Fruit fly (Drosophila melanogaster) whole organism, embryonic: ENCODE measurements around the gene Rpn2.

Experiments used
- Bgb ChIP-seq: fragments of 200-800 bp; sonication (Bioruptor generic); IDR thresholded peaks from 2 replicates; pipeline ENCODE4 v1.3.6; 2022; ENCODE audit warnings: missing biosample characterization, missing genetic modification characterization; ENCODE audit not compliant: partially characterized antibody
- Bteb2 ChIP-seq: fragments of 200-800 bp; sonication (Bioruptor generic); optimal IDR thresholded peaks from 2 replicates; lab custom pipeline; 2016; ENCODE audit warnings: missing biosample characterization, missing genetic modification characterization
- CG10366 ChIP-seq: fragments of 200-800 bp; sonication (Bioruptor generic); IDR thresholded peaks from 2 replicates; pipeline ENCODE4 v1.3.6; 2022; ENCODE audit warnings: missing biosample characterization, missing genetic modification characterization
- CG10959 ChIP-seq: fragments of 200-800 bp; sonication (Bioruptor generic); IDR thresholded peaks from 2 replicates; pipeline ENCODE4 v1.3.6; 2022; ENCODE audit warnings: missing biosample characterization, missing genetic modification characterization
- CG11247 ChIP-seq: fragments of 200-800 bp; sonication (Bioruptor generic); IDR thresholded peaks from 2 replicates; pipeline ENCODE4 v1.3.6; 2022; ENCODE audit warnings: missing biosample characterization, missing genetic modification characterization
- CG11560 ChIP-seq: fragments of 200-800 bp; sonication (Bioruptor generic); IDR thresholded peaks from 3 replicates; pipeline ENCODE4 v1.3.6; 2022; ENCODE audit warnings: missing biosample characterization, missing genetic modification characterization
- CG12391 ChIP-seq: fragments of 200-800 bp; sonication (Bioruptor generic); optimal IDR thresholded peaks from 3 replicates; lab custom pipeline; 2018; ENCODE audit warnings: missing biosample characterization, mild to moderate bottlenecking, missing genetic modification characterization, moderate library complexity
- CG13296 ChIP-seq: fragments of 200-800 bp; sonication (Bioruptor generic); optimal IDR thresholded peaks from 3 replicates; lab custom pipeline; 2018; ENCODE audit warnings: missing biosample characterization, mild to moderate bottlenecking, missing genetic modification characterization
- CG13424 ChIP-seq: fragments of 200-800 bp; sonication (Bioruptor generic); optimal IDR thresholded peaks from 2 replicates; lab custom pipeline; 2019; ENCODE audit warnings: missing biosample characterization, mild to moderate bottlenecking, missing genetic modification characterization, moderate library complexity
- CG14441 ChIP-seq: fragments of 200-800 bp; sonication (Bioruptor generic); IDR thresholded peaks from 2 replicates; pipeline ENCODE4 v1.3.6; 2022; ENCODE audit warnings: missing biosample characterization, missing genetic modification characterization
- CG15011 ChIP-seq: fragments of 200-800 bp; sonication (Bioruptor generic); optimal IDR thresholded peaks from 3 replicates; lab custom pipeline; 2018; ENCODE audit warnings: missing biosample characterization, mild to moderate bottlenecking, missing genetic modification characterization
- CG17912 ChIP-seq: fragments of 200-800 bp; sonication (Bioruptor generic); optimal IDR thresholded peaks from 2 replicates; lab custom pipeline; 2018; ENCODE audit warnings: missing biosample characterization, mild to moderate bottlenecking, missing genetic modification characterization
- CG31365 ChIP-seq: fragments of 200-800 bp; sonication (Bioruptor generic); optimal IDR thresholded peaks from 2 replicates; lab custom pipeline; 2018; ENCODE audit warnings: missing biosample characterization, mild to moderate bottlenecking, missing genetic modification characterization
- CG3163 ChIP-seq: fragments of 200-800 bp; sonication (Bioruptor generic); optimal IDR thresholded peaks from 3 replicates; lab custom pipeline; 2016; ENCODE audit warnings: missing biosample characterization, missing genetic modification characterization
- CG32532 ChIP-seq: fragments of 200-800 bp; sonication (Bioruptor generic); IDR thresholded peaks from 2 replicates; pipeline ENCODE4 v1.3.6; 2022; ENCODE audit warnings: missing biosample characterization, missing genetic modification characterization
- CG3281 ChIP-seq: fragments of 200-800 bp; sonication (Bioruptor generic); optimal IDR thresholded peaks from 3 replicates; lab custom pipeline; 2017; ENCODE audit warnings: missing biosample characterization, mild to moderate bottlenecking, missing genetic modification characterization
- CG3726 ChIP-seq: fragments of 200-800 bp; sonication (Bioruptor generic); IDR thresholded peaks from 3 replicates; pipeline ENCODE4, ENCODE4 v1.3.6; 2022; ENCODE audit warnings: missing biosample characterization, missing genetic modification characterization
- CG3995 ChIP-seq: fragments of 200-800 bp; sonication (Bioruptor generic); optimal IDR thresholded peaks from 3 replicates; lab custom pipeline; 2016; ENCODE audit warnings: missing biosample characterization, missing genetic modification characterization
- CG6272 ChIP-seq: fragments of 200-800 bp; sonication (Bioruptor generic); IDR thresholded peaks from 2 replicates; pipeline ENCODE4 v1.3.6; 2022; ENCODE audit warnings: missing biosample characterization, missing genetic modification characterization
- CG6765 ChIP-seq: fragments of 200-800 bp; sonication (Bioruptor generic); optimal IDR thresholded peaks from 3 replicates; lab custom pipeline; 2017; ENCODE audit warnings: missing biosample characterization, mild to moderate bottlenecking, missing genetic modification characterization
- CG6791 ChIP-seq: fragments of 200-800 bp; sonication (Bioruptor generic); IDR thresholded peaks from 3 replicates; pipeline ENCODE4 v1.3.6; 2022; ENCODE audit warnings: missing biosample characterization, missing genetic modification characterization; ENCODE audit not compliant: partially characterized antibody
- CG7556 ChIP-seq: fragments of 200-800 bp; sonication (Bioruptor generic); optimal IDR thresholded peaks from 2 replicates; lab custom pipeline; 2017; ENCODE audit warnings: missing biosample characterization, mild to moderate bottlenecking, missing genetic modification characterization
- CG7987 ChIP-seq: fragments of 200-800 bp; sonication (Bioruptor generic); optimal IDR thresholded peaks from 2 replicates; lab custom pipeline; 2018; ENCODE audit warnings: missing biosample characterization, mild to moderate bottlenecking, missing genetic modification characterization, moderate library complexity
- CG8359 ChIP-seq: fragments of 200-800 bp; sonication (Bioruptor generic); optimal IDR thresholded peaks from 2 replicates; lab custom pipeline; 2017; ENCODE audit warnings: missing biosample characterization, mild to moderate bottlenecking, missing genetic modification characterization, borderline replicate concordance
- CG9609 ChIP-seq: fragments of 200-800 bp; sonication (Bioruptor generic); optimal IDR thresholded peaks from 3 replicates; lab custom pipeline; 2016; ENCODE audit warnings: missing biosample characterization, missing genetic modification characterization
- CG9797 ChIP-seq: fragments of 200-800 bp; sonication (Bioruptor generic); optimal IDR thresholded peaks from 3 replicates; lab custom pipeline; 2018; ENCODE audit warnings: missing biosample characterization, mild to moderate bottlenecking, missing genetic modification characterization
- Fer1 ChIP-seq: fragments of 200-800 bp; sonication (Bioruptor generic); optimal IDR thresholded peaks from 2 replicates; lab custom pipeline; 2017; ENCODE audit warnings: missing biosample characterization, mild to moderate bottlenecking, missing genetic modification characterization
- Hr39 ChIP-seq: fragments of >200 bp; optimal IDR thresholded peaks from 2 replicates; lab custom pipeline; 2017
- Mad ChIP-seq: fragments of 200-800 bp; sonication (Bioruptor generic); optimal IDR thresholded peaks from 2 replicates; lab custom pipeline; 2016; ENCODE audit warnings: missing biosample characterization, missing genetic modification characterization
- Mrtf ChIP-seq: fragments of 200-800 bp; sonication (Bioruptor generic); IDR thresholded peaks from 3 replicates; pipeline ENCODE4 v1.3.6; 2022; ENCODE audit warnings: missing biosample characterization, missing genetic modification characterization
- Side ChIP-seq: fragments of 200-800 bp; sonication (Bioruptor generic); optimal IDR thresholded peaks from 2 replicates; lab custom pipeline; 2016; ENCODE audit warnings: missing biosample characterization, missing genetic modification characterization
- Sin3A ChIP-seq: fragments of >200 bp; optimal IDR thresholded peaks from 2 replicates; lab custom pipeline; 2018
- Vsx1 ChIP-seq: fragments of 200-800 bp; sonication (Bioruptor generic); optimal IDR thresholded peaks from 2 replicates; lab custom pipeline; 2017; ENCODE audit warnings: missing biosample characterization, mild to moderate bottlenecking, missing genetic modification characterization, missing genetic modification reagents
- ab ChIP-seq: fragments of 200-800 bp; sonication (Bioruptor generic); optimal IDR thresholded peaks from 2 replicates; lab custom pipeline; 2016; ENCODE audit warnings: missing biosample characterization, missing genetic modification characterization
- bbx ChIP-seq: fragments of 200-800 bp; sonication (Bioruptor generic); IDR thresholded peaks from 2 replicates; pipeline ENCODE4 v1.3.6; 2022; ENCODE audit warnings: missing biosample characterization, missing genetic modification characterization; ENCODE audit not compliant: partially characterized antibody
- corto ChIP-seq: fragments of 200-800 bp; sonication (Bioruptor generic); optimal IDR thresholded peaks from 2 replicates; lab custom pipeline; 2016; ENCODE audit warnings: missing biosample characterization, mild to moderate bottlenecking, missing genetic modification characterization, moderate library complexity
- crp ChIP-seq, 2 experiments: fragments of 200-800 bp; sonication (Bioruptor generic); optimal IDR thresholded peaks; 2 replicates in 1 of 2; 3 replicates in 1 of 2; lab custom pipeline; 2017; ENCODE audit warnings: missing biosample characterization in 2 of 2, missing genetic modification characterization in 2 of 2, mild to moderate bottlenecking in 1 of 2, moderate library complexity in 1 of 2
- dysf ChIP-seq: fragments of 200-800 bp; sonication (Bioruptor generic); IDR thresholded peaks from 3 replicates; pipeline ENCODE4 v1.3.6; 2022; ENCODE audit warnings: missing biosample characterization, missing genetic modification characterization
- grn ChIP-seq: fragments of 200-800 bp; sonication (Bioruptor generic); optimal IDR thresholded peaks from 3 replicates; lab custom pipeline; 2017; ENCODE audit warnings: missing biosample characterization, missing genetic modification characterization
- ind ChIP-seq: fragments of 200-800 bp; sonication (Bioruptor generic); optimal IDR thresholded peaks from 3 replicates; lab custom pipeline; 2016; ENCODE audit warnings: missing biosample characterization, missing genetic modification characterization
- maf-S ChIP-seq: fragments of 200-800 bp; sonication (Bioruptor generic); optimal IDR thresholded peaks from 2 replicates; lab custom pipeline; 2016; ENCODE audit warnings: missing biosample characterization, missing genetic modification characterization
- mld ChIP-seq: fragments of 200-800 bp; sonication (Bioruptor generic); IDR thresholded peaks from 3 replicates; pipeline ENCODE4 v1.3.6; 2022; ENCODE audit warnings: missing biosample characterization, missing genetic modification characterization; ENCODE audit not compliant: partially characterized antibody
- psq ChIP-seq: fragments of 200-800 bp; sonication (Bioruptor generic); optimal IDR thresholded peaks from 2 replicates; lab custom pipeline; 2017; ENCODE audit warnings: missing biosample characterization, missing genetic modification characterization
- sc ChIP-seq, 3 experiments: fragments of >200 bp in 2 of 3; fragments of 200-800 bp in 1 of 3; sonication (Bioruptor generic) in 1 of 3; optimal IDR thresholded peaks; 2 replicates in 2 of 3; 3 replicates in 1 of 3; lab custom pipeline; 2017; ENCODE audit warnings: mild to moderate bottlenecking in 1 of 3, missing biosample characterization in 1 of 3, missing genetic modification characterization in 1 of 3, missing genetic modification reagents in 1 of 3
- seq ChIP-seq: fragments of 200-800 bp; sonication (Bioruptor generic); IDR thresholded peaks from 2 replicates; pipeline ENCODE4 v1.3.6; 2022; ENCODE audit warnings: missing biosample characterization, missing genetic modification characterization
- sqz ChIP-seq: fragments of 200-800 bp; sonication (Bioruptor generic); optimal IDR thresholded peaks from 3 replicates; lab custom pipeline; 2018; ENCODE audit warnings: missing biosample characterization, mild to moderate bottlenecking, missing genetic modification characterization
- unc-4 ChIP-seq: fragments of 200-800 bp; sonication (Bioruptor generic); IDR thresholded peaks from 2 replicates; pipeline ENCODE4 v1.3.6; 2022; ENCODE audit warnings: missing biosample characterization, missing genetic modification characterization; ENCODE audit not compliant: partially characterized antibody
- zen ChIP-seq: fragments of 200-800 bp; sonication (Bioruptor generic); optimal IDR thresholded peaks from 3 replicates; lab custom pipeline; 2018; ENCODE audit warnings: missing biosample characterization, mild to moderate bottlenecking, missing genetic modification characterization, moderate library complexity

Rpn2 gene

DNA sequence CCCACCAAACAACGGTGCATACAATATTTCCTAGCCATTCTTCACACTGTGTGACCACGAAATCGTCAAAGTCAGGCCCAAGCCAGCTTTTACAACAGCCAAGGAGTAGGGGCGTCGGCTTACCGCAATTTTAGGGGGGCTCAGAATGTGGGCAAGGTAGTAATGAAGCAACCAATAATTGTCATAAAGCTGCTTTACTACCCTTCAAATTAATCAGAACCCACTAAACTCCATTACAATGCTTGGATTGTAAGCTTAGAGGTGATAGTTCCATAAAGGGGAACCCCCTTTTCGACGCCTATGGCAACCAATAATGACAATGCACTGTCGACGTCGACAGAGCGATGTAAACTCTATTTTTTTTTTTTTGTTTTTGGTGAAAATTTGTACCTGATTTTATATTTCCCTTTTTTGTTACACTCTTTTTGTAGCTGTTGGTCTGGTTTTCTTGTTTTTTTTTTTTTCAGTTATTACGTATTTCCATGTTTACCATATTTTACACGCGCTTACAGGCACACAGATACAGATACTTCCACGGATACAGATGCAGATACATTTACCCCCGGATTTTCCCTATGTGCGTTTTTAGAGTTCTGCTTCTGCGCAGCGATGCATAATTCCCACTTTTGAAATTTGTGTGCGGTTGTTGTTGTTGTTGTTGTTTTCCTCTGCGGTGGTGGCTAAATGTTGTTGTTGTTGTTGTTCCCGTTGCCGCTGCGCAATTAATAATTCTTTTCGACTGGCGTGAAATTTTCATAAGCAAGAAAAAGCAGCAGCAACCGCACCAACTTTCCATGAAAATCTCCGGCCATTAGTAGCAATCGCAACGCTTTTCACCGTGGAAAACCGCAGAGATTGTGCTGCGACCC, 51.5 kb downstream of the Rpn2 start (continued):
- TF ChIP-seq Bteb2: peak; percentile 52
- no peak for TF ChIP-seq unc-4 (GFP tag; lab: Robert Waterston, UW)
- peak; percentile 72 for TF ChIP-seq CG9609 (GFP tag; lab: Kevin White, UChicago)
- peak; percentile 68; the same call in 2 of the 3 replicates for TF ChIP-seq Mrtf (GFP tag; lab: Robert Waterston, UW)
- TF ChIP-seq bbx (GFP tag; lab: Robert Waterston, UW): no peak
- TF ChIP-seq Mad: peak; percentile 45
- peak; percentile 69 for TF ChIP-seq CG14441
- TF ChIP-seq CG11560 (tag; lab: Robert Waterston, UW): 0 out of 3 replicates have a peak, but pooled peaks have one; percentile 44
- peak; percentile 56 for TF ChIP-seq CG3163 (GFP tag; lab: Kevin White, UChicago)
- peak; percentile 41 for TF ChIP-seq CG31365 (tag; lab: Kevin White, UChicago)
- peak; percentile 66 for TF ChIP-seq CG6272
- TF ChIP-seq CG7987 (GFP tag; lab: Kevin White, UChicago): no peak
- no peak for TF ChIP-seq corto (GFP tag; lab: Kevin White, UChicago)
- TF ChIP-seq CG7556 (GFP tag; lab: Kevin White, UChicago): peak; percentile 72
- TF ChIP-seq CG9797 (GFP tag; lab: Kevin White, UChicago): no peak
- peak; percentile 80 for TF ChIP-seq dysf (GFP tag; lab: Robert Waterston, UW)
- TF ChIP-seq CG3726: peak; percentile 72; the same call in 1 of the 3 replicates
- TF ChIP-seq Vsx1 (GFP tag; lab: Kevin White, UChicago): peak; percentile 32
- TF ChIP-seq CG8359 (GFP tag; lab: Kevin White, UChicago): peak; percentile 45
- peak; percentile 31 for TF ChIP-seq CG3281 (GFP tag; lab: Kevin White, UChicago)
- no peak for TF ChIP-seq mld
- peak in 1 of 2 experiments; percentile 22 for TF ChIP-seq crp (GFP tag; optimal IDR thresholded peaks at IDR 0.05; lab: Kevin White, UChicago)
- no peak for TF ChIP-seq grn (GFP tag; lab: Kevin White, UChicago)
- no peak for TF ChIP-seq CG17912 (GFP tag; lab: Kevin White, UChicago)
- TF ChIP-seq psq (GFP tag; lab: Kevin White, UChicago): peak; percentile 18
- no peak for TF ChIP-seq Sin3A (lab: Kevin White, UChicago)
- TF ChIP-seq zen (tag; lab: Kevin White, UChicago): peak; percentile 60
- TF ChIP-seq seq: peak; percentile 44; the same call in 1 of the 2 replicates
- TF ChIP-seq CG13296 (GFP tag; lab: Kevin White, UChicago): peak; percentile 50
- TF ChIP-seq CG6791 (GFP tag; lab: Robert Waterston, UW): no peak
- no peak for TF ChIP-seq sc (optimal IDR thresholded peaks at IDR 0.05; lab: Kevin White, UChicago)
- TF ChIP-seq sc (GFP tag; optimal IDR thresholded peaks at IDR 0.05; lab: Kevin White, UChicago): peak; percentile 73
- peak; percentile 71 for TF ChIP-seq Side (GFP tag; lab: Kevin White, UChicago)
- TF ChIP-seq CG13424 (tag; lab: Kevin White, UChicago): peak; percentile 86
- TF ChIP-seq sqz (GFP tag; lab: Kevin White, UChicago): peak; percentile 84
- peak; percentile 76 for TF ChIP-seq CG10366 (GFP tag; lab: Robert Waterston, UW)
- peak; percentile 79 for TF ChIP-seq ind (GFP tag; lab: Kevin White, UChicago)
- peak; percentile 10 for TF ChIP-seq CG15011 (GFP tag; lab: Kevin White, UChicago)
- peak; percentile 32; the same call in 1 of the 2 replicates for TF ChIP-seq CG11247
- TF ChIP-seq maf-S (GFP tag; lab: Kevin White, UChicago): peak; percentile 72
- no peak for TF ChIP-seq CG3995
- TF ChIP-seq Hr39: no peak
- peak; percentile 46; the same call in 1 of the 2 replicates for TF ChIP-seq CG32532
- TF ChIP-seq Bgb: no peak
- TF ChIP-seq CG12391 (tag; lab: Kevin White, UChicago): peak; percentile 77
- peak; percentile 65 for TF ChIP-seq Fer1 (GFP tag; lab: Kevin White, UChicago)
- peak; percentile 13 for TF ChIP-seq CG6765 (GFP tag; lab: Kevin White, UChicago)
- peak; percentile 66 for TF ChIP-seq CG10959 (GFP tag; lab: Robert Waterston, UW)
- no peak for TF ChIP-seq ab (GFP tag; lab: Kevin White, UChicago)
